Fruit fly (Drosophila melanogaster) whole organism, embryonic: ENCODE results near the gene CG13481.

Experiments
- ATbp ChIP-seq: fragments of 200-800 bp; sonication (Bioruptor generic); optimal IDR thresholded peaks from 2 replicates; lab custom pipeline; 2017; ENCODE audit warnings: missing biosample characterization, mild to moderate bottlenecking, missing genetic modification characterization, missing genetic modification reagents
- Bdp1 ChIP-seq: fragments of 200-800 bp; sonication (Bioruptor generic); optimal IDR thresholded peaks from 3 replicates; lab custom pipeline; 2016; ENCODE audit warnings: missing biosample characterization, missing genetic modification characterization
- CG10267 ChIP-seq: fragments of 200-800 bp; sonication (Bioruptor generic); optimal IDR thresholded peaks from 2 replicates; lab custom pipeline; 2018; ENCODE audit warnings: missing biosample characterization, mild to moderate bottlenecking, missing genetic modification characterization, moderate library complexity
- CG10543 ChIP-seq: fragments of 200-800 bp; sonication (Bioruptor generic); optimal IDR thresholded peaks from 3 replicates; lab custom pipeline; 2017; ENCODE audit warnings: missing biosample characterization, mild to moderate bottlenecking, missing genetic modification characterization, moderate library complexity
- CG11695 ChIP-seq: fragments of 200-800 bp; sonication (Bioruptor generic); IDR thresholded peaks from 3 replicates; pipeline ENCODE4 v1.3.6; 2022; ENCODE audit warnings: missing biosample characterization, missing genetic modification characterization
- CG12071 ChIP-seq: fragments of 200-800 bp; sonication (Bioruptor generic); optimal IDR thresholded peaks from 3 replicates; lab custom pipeline; 2018; ENCODE audit warnings: missing biosample characterization, mild to moderate bottlenecking, missing genetic modification characterization
- CG12219 ChIP-seq: fragments of 200-800 bp; sonication (Bioruptor generic); optimal IDR thresholded peaks from 3 replicates; lab custom pipeline; 2018; ENCODE audit warnings: missing biosample characterization, mild to moderate bottlenecking, missing genetic modification characterization
- CG13424 ChIP-seq: fragments of 200-800 bp; sonication (Bioruptor generic); optimal IDR thresholded peaks from 2 replicates; lab custom pipeline; 2019; ENCODE audit warnings: missing biosample characterization, mild to moderate bottlenecking, missing genetic modification characterization, moderate library complexity
- CG14441 ChIP-seq: fragments of 200-800 bp; sonication (Bioruptor generic); IDR thresholded peaks from 2 replicates; pipeline ENCODE4 v1.3.6; 2022; ENCODE audit warnings: missing biosample characterization, missing genetic modification characterization
- CG14710 ChIP-seq: fragments of 200-800 bp; sonication (Bioruptor generic); optimal IDR thresholded peaks from 3 replicates; lab custom pipeline; 2019; ENCODE audit warnings: missing biosample characterization, mild to moderate bottlenecking, missing genetic modification characterization, moderate library complexity
- CG15696 ChIP-seq: fragments of 200-800 bp; sonication (Bioruptor generic); optimal IDR thresholded peaks from 2 replicates; lab custom pipeline; 2019; ENCODE audit warnings: missing biosample characterization, mild to moderate bottlenecking, missing genetic modification characterization, moderate library complexity
- CG1602 ChIP-seq: fragments of 200-800 bp; sonication (Bioruptor generic); optimal IDR thresholded peaks from 3 replicates; lab custom pipeline; 2016; ENCODE audit warnings: missing biosample characterization, missing genetic modification characterization
- CG2116 ChIP-seq: fragments of 200-800 bp; sonication (Bioruptor generic); optimal IDR thresholded peaks from 3 replicates; lab custom pipeline; 2018; ENCODE audit warnings: missing biosample characterization, mild to moderate bottlenecking, missing genetic modification characterization
- CG30431 ChIP-seq: fragments of 200-800 bp; sonication (Bioruptor generic); optimal IDR thresholded peaks from 2 replicates; lab custom pipeline; 2017; ENCODE audit warnings: missing biosample characterization, missing genetic modification characterization
- CG32532 ChIP-seq: fragments of 200-800 bp; sonication (Bioruptor generic); IDR thresholded peaks from 2 replicates; pipeline ENCODE4 v1.3.6; 2022; ENCODE audit warnings: missing biosample characterization, missing genetic modification characterization
- CG4617 ChIP-seq: fragments of 200-800 bp; sonication (Bioruptor generic); optimal IDR thresholded peaks from 3 replicates; lab custom pipeline; 2016; ENCODE audit warnings: missing biosample characterization, missing genetic modification characterization, borderline replicate concordance
- CG6254 ChIP-seq: fragments of 200-800 bp; sonication (Bioruptor generic); optimal IDR thresholded peaks from 3 replicates; lab custom pipeline; 2017; ENCODE audit warnings: mild to moderate bottlenecking, missing biosample characterization, missing genetic modification reagents, missing genetic modification characterization
- CG7357 ChIP-seq: fragments of 200-800 bp; sonication (Bioruptor generic); IDR thresholded peaks from 3 replicates; pipeline ENCODE4 v1.3.6; 2022; ENCODE audit warnings: missing biosample characterization, missing genetic modification characterization
- CG7745 ChIP-seq: fragments of 200-800 bp; sonication (Bioruptor generic); optimal IDR thresholded peaks from 2 replicates; lab custom pipeline; 2018; ENCODE audit warnings: missing biosample characterization, mild to moderate bottlenecking, missing genetic modification characterization, moderate library complexity
- CG8281 ChIP-seq: fragments of 200-800 bp; sonication (Bioruptor generic); optimal IDR thresholded peaks from 2 replicates; lab custom pipeline; 2018; ENCODE audit warnings: missing biosample characterization, mild to moderate bottlenecking, missing genetic modification characterization, moderate library complexity
- CG9817 ChIP-seq: fragments of 200-800 bp; sonication (Bioruptor generic); optimal IDR thresholded peaks from 2 replicates; lab custom pipeline; 2018; ENCODE audit warnings: missing biosample characterization, mild to moderate bottlenecking, missing genetic modification characterization, moderate library complexity
- D19A ChIP-seq: fragments of 200-800 bp; optimal IDR thresholded peaks from 3 replicates; lab custom pipeline; 2019; ENCODE audit warnings: missing biosample characterization, mild to moderate bottlenecking, missing genetic modification characterization, moderate library complexity
- Dp ChIP-seq: fragments of 200-800 bp; sonication (Bioruptor generic); optimal IDR thresholded peaks from 2 replicates; lab custom pipeline; 2018; ENCODE audit warnings: missing biosample characterization, mild to moderate bottlenecking, missing genetic modification characterization, moderate library complexity
- Mad ChIP-seq: fragments of 200-800 bp; sonication (Bioruptor generic); optimal IDR thresholded peaks from 2 replicates; lab custom pipeline; 2016; ENCODE audit warnings: missing biosample characterization, missing genetic modification characterization
- Max ChIP-seq: fragments of 200-800 bp; sonication (Bioruptor generic); optimal IDR thresholded peaks from 2 replicates; lab custom pipeline; 2016; ENCODE audit warnings: missing biosample characterization, mild to moderate bottlenecking, missing genetic modification characterization
- Meics ChIP-seq: fragments of 200-800 bp; sonication (Bioruptor generic); optimal IDR thresholded peaks from 2 replicates; lab custom pipeline; 2017; ENCODE audit warnings: missing biosample characterization, mild to moderate bottlenecking, missing genetic modification characterization
- NfI ChIP-seq: fragments of 200-800 bp; sonication (Bioruptor generic); optimal IDR thresholded peaks from 3 replicates; lab custom pipeline; 2018; ENCODE audit warnings: missing biosample characterization, mild to moderate bottlenecking, missing genetic modification characterization, moderate library complexity
- Oli ChIP-seq: fragments of 200-800 bp; sonication (Bioruptor generic); optimal IDR thresholded peaks from 2 replicates; lab custom pipeline; 2018; ENCODE audit warnings: missing biosample characterization, mild to moderate bottlenecking, missing genetic modification characterization, moderate library complexity
- Sox102F ChIP-seq: fragments of 200-800 bp; sonication (Bioruptor generic); optimal IDR thresholded peaks from 2 replicates; lab custom pipeline; 2018; ENCODE audit warnings: missing biosample characterization, mild to moderate bottlenecking, missing genetic modification characterization, moderate library complexity
- TFAM ChIP-seq: fragments of 200-800 bp; sonication (Bioruptor generic); optimal IDR thresholded peaks from 2 replicates; lab custom pipeline; 2017; ENCODE audit warnings: missing biosample characterization, missing genetic modification characterization, inconsistent platforms
- ac ChIP-seq: fragments of 200-800 bp; sonication (Bioruptor generic); optimal IDR thresholded peaks from 3 replicates; lab custom pipeline; 2017; ENCODE audit warnings: missing biosample characterization, mild to moderate bottlenecking, missing genetic modification characterization
- ara ChIP-seq: fragments of 200-800 bp; sonication (Bioruptor generic); IDR thresholded peaks from 2 replicates; pipeline ENCODE4 v1.3.6; 2022; ENCODE audit warnings: missing biosample characterization, missing genetic modification characterization
- br ChIP-seq: fragments of >200 bp; optimal IDR thresholded peaks from 2 replicates; lab custom pipeline; 2017
- corto ChIP-seq: fragments of 200-800 bp; sonication (Bioruptor generic); optimal IDR thresholded peaks from 2 replicates; lab custom pipeline; 2016; ENCODE audit warnings: missing biosample characterization, mild to moderate bottlenecking, missing genetic modification characterization, moderate library complexity
- dysf ChIP-seq: fragments of 200-800 bp; sonication (Bioruptor generic); IDR thresholded peaks from 3 replicates; pipeline ENCODE4 v1.3.6; 2022; ENCODE audit warnings: missing biosample characterization, missing genetic modification characterization
- emc ChIP-seq: fragments of 200-800 bp; sonication (Bioruptor generic); optimal IDR thresholded peaks from 2 replicates; lab custom pipeline; 2016; ENCODE audit warnings: missing biosample characterization, missing genetic modification characterization
- ewg ChIP-seq: fragments of 200-800 bp; sonication (Bioruptor generic); optimal IDR thresholded peaks from 3 replicates; lab custom pipeline; 2017; ENCODE audit warnings: mild to moderate bottlenecking, missing biosample characterization, missing genetic modification reagents, missing genetic modification characterization
- gcm ChIP-seq: fragments of 200-800 bp; sonication (Bioruptor generic); optimal IDR thresholded peaks from 2 replicates; lab custom pipeline; 2019; ENCODE audit warnings: missing biosample characterization, mild to moderate bottlenecking, missing genetic modification characterization, moderate library complexity
- grau ChIP-seq: fragments of 200-800 bp; optimal IDR thresholded peaks from 3 replicates; lab custom pipeline; 2019; ENCODE audit warnings: missing biosample characterization, mild to moderate bottlenecking, missing genetic modification characterization, moderate library complexity
- gsb-n ChIP-seq: fragments of 200-800 bp; sonication (Bioruptor generic); optimal IDR thresholded peaks from 3 replicates; lab custom pipeline; 2018; ENCODE audit warnings: missing biosample characterization, mild to moderate bottlenecking, missing genetic modification characterization
- hb ChIP-seq: fragments of 200-800 bp; sonication (Bioruptor generic); IDR thresholded peaks from 3 replicates; pipeline ENCODE4 v1.3.6; 2022; ENCODE audit warnings: missing biosample characterization, missing genetic modification characterization; ENCODE audit not compliant: partially characterized antibody
- lbe ChIP-seq: fragments of 200-800 bp; sonication (Bioruptor generic); optimal IDR thresholded peaks from 2 replicates; lab custom pipeline; 2016; ENCODE audit warnings: missing biosample characterization, mild to moderate bottlenecking, missing genetic modification characterization
- nerfin-1 ChIP-seq: fragments of 200-800 bp; sonication (Bioruptor generic); optimal IDR thresholded peaks from 3 replicates; lab custom pipeline; 2019; ENCODE audit warnings: missing biosample characterization, mild to moderate bottlenecking, missing genetic modification characterization, moderate library complexity
- otp ChIP-seq: fragments of 200-800 bp; sonication (Bioruptor generic); IDR thresholded peaks from 3 replicates; pipeline ENCODE4, ENCODE4 v1.3.6; 2022; ENCODE audit warnings: missing biosample characterization, missing genetic modification characterization
- sc ChIP-seq, 3 experiments: fragments of >200 bp in 2 of 3; fragments of 200-800 bp in 1 of 3; sonication (Bioruptor generic) in 1 of 3; optimal IDR thresholded peaks; 2 replicates in 2 of 3; 3 replicates in 1 of 3; lab custom pipeline; 2017; ENCODE audit warnings: mild to moderate bottlenecking in 1 of 3, missing biosample characterization in 1 of 3, missing genetic modification characterization in 1 of 3, missing genetic modification reagents in 1 of 3
- sqz ChIP-seq: fragments of 200-800 bp; sonication (Bioruptor generic); optimal IDR thresholded peaks from 3 replicates; lab custom pipeline; 2018; ENCODE audit warnings: missing biosample characterization, mild to moderate bottlenecking, missing genetic modification characterization
- tup ChIP-seq: fragments of 200-800 bp; sonication (Bioruptor generic); optimal IDR thresholded peaks from 2 replicates; lab custom pipeline; 2016; ENCODE audit warnings: missing biosample characterization, mild to moderate bottlenecking, missing genetic modification characterization, moderate library complexity
- twi ChIP-seq: fragments of 200-800 bp; optimal IDR thresholded peaks from 2 replicates; lab custom pipeline; 2019; ENCODE audit warnings: missing biosample characterization, mild to moderate bottlenecking, missing genetic modification characterization, moderate library complexity
- unpg ChIP-seq: fragments of 200-800 bp; sonication (Bioruptor generic); optimal IDR thresholded peaks from 3 replicates; lab custom pipeline; 2018; ENCODE audit warnings: missing biosample characterization, mild to moderate bottlenecking, missing genetic modification characterization, moderate library complexity

Gene CG13481

DNA sequence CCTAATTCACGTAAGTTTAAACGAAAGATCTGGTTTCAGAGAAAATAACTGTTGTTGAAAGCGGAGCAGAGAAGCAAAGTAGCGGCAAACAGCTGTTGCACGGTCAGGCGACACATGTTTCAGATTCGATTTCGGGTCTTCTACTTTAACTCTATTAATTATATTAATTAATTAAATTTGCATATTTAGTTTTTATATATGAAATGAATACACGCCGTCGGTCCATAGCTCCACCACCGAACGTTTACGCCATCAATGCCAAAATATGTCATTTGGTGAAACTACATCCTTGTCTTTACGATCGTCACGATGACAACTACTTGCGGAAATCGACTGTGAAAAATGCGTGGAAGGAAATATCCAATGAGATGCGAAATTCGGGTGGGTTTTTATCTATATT lies 41.4 kb upstream of the CG13481 start (continued):
- TF ChIP-seq lbe (GFP tag; lab: Kevin White, UChicago) (no peak), Meics (GFP tag; lab: Kevin White, UChicago) (peak; percentile 21), CG9817 (tag; lab: Kevin White, UChicago) (peak; percentile 31), CG8281 (peak; percentile 7), TFAM (GFP tag; lab: Kevin White, UChicago) (no peak), br (lab: Kevin White, UChicago) (no peak), CG4617 (no peak), CG6254 (peak; percentile 51), CG10267 (no peak), corto (GFP tag; lab: Kevin White, UChicago) (peak; percentile 6), CG14441 (GFP tag; lab: Robert Waterston, UW) (0 out of 2 replicates have a peak, but pooled peaks have one; percentile 26), Mad (GFP tag; lab: Kevin White, UChicago) (peak; percentile 5), CG12219 (GFP tag; lab: Kevin White, UChicago) (peak; percentile 23), CG7357 (GFP tag; lab: Robert Waterston, UW) (peak; percentile 8; the same call in 1 of the 3 replicates), ara (GFP tag; lab: Robert Waterston, UW) (peak; percentile 64; the same call in 1 of the 2 replicates), hb (GFP tag; lab: Robert Waterston, UW) (no peak), CG10543 (GFP tag; lab: Kevin White, UChicago) (no peak), Dp (GFP tag; lab: Kevin White, UChicago) (no peak), CG12071 (GFP tag; lab: Kevin White, UChicago) (no peak), otp (GFP tag; lab: Robert Waterston, UW) (peak; percentile 36; the same call in 1 of the 3 replicates), Max (GFP tag; lab: Kevin White, UChicago) (no peak), CG32532 (peak; percentile 46; the same call in 1 of the 2 replicates), twi (tag; lab: Kevin White, UChicago) (no peak), emc (GFP tag; lab: Kevin White, UChicago) (no peak), NfI (peak; percentile 41), Bdp1 (GFP tag; lab: Kevin White, UChicago) (no peak), Sox102F (GFP tag; lab: Kevin White, UChicago) (no peak), nerfin-1 (no peak), gcm (GFP tag; lab: Kevin White, UChicago) (peak; percentile 50), gsb-n (tag; lab: Kevin White, UChicago) (peak; percentile 69), CG30431 (GFP tag; lab: Kevin White, UChicago) (peak; percentile 19), D19A (tag; lab: Kevin White, UChicago) (peak; percentile 22), ewg (GFP tag; lab: Kevin White, UChicago) (peak; percentile 19), ac (GFP tag; lab: Kevin White, UChicago) (peak; percentile 25), sc (optimal IDR thresholded peaks at IDR 0.05; lab: Kevin White, UChicago) (no peak), sc (GFP tag; optimal IDR thresholded peaks at IDR 0.05; lab: Kevin White, UChicago) (no peak), tup (GFP tag; lab: Kevin White, UChicago) (no peak), CG7745 (tag; lab: Kevin White, UChicago) (peak; percentile 26), dysf (GFP tag; lab: Robert Waterston, UW) (peak; percentile 10; the same call in 1 of the 3 replicates), CG13424 (peak; percentile 51), Oli (tag; lab: Kevin White, UChicago) (peak; percentile 23), ATbp (GFP tag; lab: Kevin White, UChicago) (peak; percentile 42), CG2116 (no peak), unpg (GFP tag; lab: Kevin White, UChicago) (peak; percentile 60), CG14710 (tag; lab: Kevin White, UChicago) (peak; percentile 24), sqz (GFP tag; lab: Kevin White, UChicago) (no peak), CG1602 (GFP tag; lab: Kevin White, UChicago) (peak; percentile 11), CG11695 (GFP tag; lab: Robert Waterston, UW) (peak; percentile 51; the same call in 1 of the 3 replicates), grau (tag; lab: Kevin White, UChicago) (peak; percentile 35), CG15696 (peak; percentile 30)
